Fruit fly (Drosophila melanogaster): ENCODE data around the gene CG3847.

CG3847 gene

DNA sequence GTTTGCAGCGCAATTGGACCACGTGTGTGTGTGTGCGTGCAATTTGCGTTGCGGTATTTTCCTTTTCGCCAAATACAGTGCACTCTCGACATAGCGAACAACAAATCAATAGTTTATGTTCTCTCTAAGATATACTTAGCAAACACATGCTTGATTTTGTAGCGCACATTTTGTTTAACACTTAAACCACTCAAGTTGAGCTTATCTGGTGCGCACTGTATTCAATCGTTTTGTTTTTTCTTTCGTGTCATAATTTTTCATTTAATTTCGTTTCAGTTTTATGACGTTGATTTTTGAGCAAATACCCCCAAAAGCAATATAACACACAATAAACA is 19.4 kb downstream of the CG3847 start (continued):
- peak; percentile 69; the same call in 2 of the 3 replicates for TF ChIP-seq CG3726 (GFP tag; IDR thresholded peaks at IDR 0.05)
- peak; percentile 58 for TF ChIP-seq CG18262 (tag; optimal IDR thresholded peaks at IDR 0.05)
- peak; percentile 65; the same call in 2 of the 3 replicates for TF ChIP-seq sr (GFP tag; IDR thresholded peaks at IDR 0.05)
- TF ChIP-seq mam (GFP tag; optimal IDR thresholded peaks at IDR 0.05): peak; percentile 92
- TF ChIP-seq CG1603 (tag; optimal IDR thresholded peaks at IDR 0.05): peak; percentile 81
- peak; percentile 84 for TF ChIP-seq CG4730 (GFP tag; IDR thresholded peaks at IDR 0.05)
- peak; percentile 83 for TF ChIP-seq CoRest (tag; optimal IDR thresholded peaks at IDR 0.05)
- TF ChIP-seq nerfin-2 (GFP tag; IDR thresholded peaks at IDR 0.05; ENCODE audit: partially characterized antibody): no peak
- peak; percentile 99 for TF ChIP-seq Med (GFP tag)
- TF ChIP-seq ro (GFP tag; IDR thresholded peaks at IDR 0.05): peak; percentile 36; the same call in 1 of the 2 replicates
- peak; percentile 75 for TF ChIP-seq Nf-YA (GFP tag; IDR thresholded peaks at IDR 0.05)
- TF ChIP-seq vnd (GFP tag; IDR thresholded peaks at IDR 0.05; ENCODE audit: partially characterized antibody): no peak
- TF ChIP-seq Dbx (GFP tag; IDR thresholded peaks at IDR 0.05): peak; percentile 90
- no peak for TF ChIP-seq mld (GFP tag; IDR thresholded peaks at IDR 0.05; ENCODE audit: partially characterized antibody)
- peak; percentile 74 for TF ChIP-seq org-1 (GFP tag; optimal IDR thresholded peaks at IDR 0.05)
- TF ChIP-seq Rfx (GFP tag; IDR thresholded peaks at IDR 0.05): peak; percentile 96
- peak; percentile 75 for TF ChIP-seq CG4820 (GFP tag; optimal IDR thresholded peaks at IDR 0.05)
- no peak for TF ChIP-seq bigmax (GFP tag; optimal IDR thresholded peaks at IDR 0.05)
- peak; percentile 61 for TF ChIP-seq corto (GFP tag; optimal IDR thresholded peaks at IDR 0.05)
- TF ChIP-seq her (GFP tag; optimal IDR thresholded peaks at IDR 0.05): peak; percentile 88
- peak; percentile 33 for TF ChIP-seq fd64A (GFP tag; optimal IDR thresholded peaks at IDR 0.05)
- TF ChIP-seq CG10462 (GFP tag; optimal IDR thresholded peaks at IDR 0.05): peak; percentile 47
- peak; percentile 59 for TF ChIP-seq Bdp1 (GFP tag; optimal IDR thresholded peaks at IDR 0.05)
- TF ChIP-seq CG3163 (GFP tag; optimal IDR thresholded peaks at IDR 0.05): peak; percentile 66
- peak; percentile 92 for TF ChIP-seq row (GFP tag; IDR thresholded peaks at IDR 0.05)
- peak; percentile 63 for TF ChIP-seq CG8388 (GFP tag; optimal IDR thresholded peaks at IDR 0.05)
- TF ChIP-seq MESR4 (GFP tag; optimal IDR thresholded peaks at IDR 0.05): no peak
- peak; percentile 53 for TF ChIP-seq Deaf1 (tag; optimal IDR thresholded peaks at IDR 0.05)
- TF ChIP-seq Hr78 (GFP tag; optimal IDR thresholded peaks at IDR 0.05): no peak
- peak; percentile 53 for TF ChIP-seq CG18764 (GFP tag; optimal IDR thresholded peaks at IDR 0.05)
- peak; percentile 85 for TF ChIP-seq seq (GFP tag; IDR thresholded peaks at IDR 0.05)
- TF ChIP-seq CG8089 (GFP tag; optimal IDR thresholded peaks at IDR 0.05): peak; percentile 54
- peak; percentile 90 for TF ChIP-seq CG14441 (GFP tag; IDR thresholded peaks at IDR 0.05)
- no peak for TF ChIP-seq CG15073 (GFP tag; optimal IDR thresholded peaks at IDR 0.05)
- TF ChIP-seq CG7786 (GFP tag; optimal IDR thresholded peaks at IDR 0.05): peak; percentile 89
- peak; percentile 77 for TF ChIP-seq bowl (GFP tag; IDR thresholded peaks at IDR 0.05)
- peak; percentile 78 for TF ChIP-seq klu (GFP tag; IDR thresholded peaks at IDR 0.05)
- TF ChIP-seq dpn (GFP tag; optimal IDR thresholded peaks at IDR 0.05): peak; percentile 88
- peak; percentile 52 for TF ChIP-seq CG3065 (GFP tag; optimal IDR thresholded peaks at IDR 0.05)
- peak; percentile 92 for TF ChIP-seq lilli (GFP tag; optimal IDR thresholded peaks at IDR 0.05)
- TF ChIP-seq CG30403 (GFP tag; optimal IDR thresholded peaks at IDR 0.05): peak; percentile 81
- peak; percentile 81 for TF ChIP-seq vfl (GFP tag; optimal IDR thresholded peaks at IDR 0.05)
- TF ChIP-seq ind (GFP tag; optimal IDR thresholded peaks at IDR 0.05): peak; percentile 88
- TF ChIP-seq Xbp1 (GFP tag; optimal IDR thresholded peaks at IDR 0.05): peak; percentile 87
- TF ChIP-seq nerfin-1 (tag; optimal IDR thresholded peaks at IDR 0.05): peak; percentile 34
- peak; percentile 76 for TF ChIP-seq otp (GFP tag; IDR thresholded peaks at IDR 0.05)
- no peak for TF ChIP-seq inv (GFP tag; IDR thresholded peaks at IDR 0.05; ENCODE audit: partially characterized antibody)
- TF ChIP-seq sim (GFP tag; IDR thresholded peaks at IDR 0.05): no peak
- peak; percentile 88 for TF ChIP-seq CG11695 (GFP tag; IDR thresholded peaks at IDR 0.05)
- TF ChIP-seq CG2116 (GFP tag; optimal IDR thresholded peaks at IDR 0.05): peak; percentile 8
- TF ChIP-seq zen2 (GFP tag; IDR thresholded peaks at IDR 0.05; ENCODE audit: partially characterized antibody): no peak
- peak; percentile 79 for TF ChIP-seq CG12391 (tag; optimal IDR thresholded peaks at IDR 0.05)
